Worm (Caenorhabditis elegans): Measurements from ENCODE around the gene nekl-4.

nekl-4 gene

DNA sequence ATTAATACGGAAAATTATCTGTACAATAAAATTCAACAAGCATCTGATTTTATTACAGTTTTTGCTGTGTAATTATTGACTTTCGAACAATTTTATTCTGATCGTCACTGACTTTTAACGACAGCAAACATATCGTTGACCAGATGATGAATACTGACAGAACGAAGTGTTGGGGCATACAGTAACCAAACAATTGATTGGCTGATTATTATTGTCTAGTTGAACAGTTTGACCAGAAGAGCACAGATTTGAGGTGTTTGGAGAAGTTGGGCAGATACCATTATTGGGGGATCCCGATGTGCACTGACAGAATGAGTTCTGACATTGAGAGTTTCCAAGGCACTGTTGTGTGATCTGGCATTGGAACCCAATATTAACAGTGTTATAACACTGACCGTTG, 10.4 kb downstream of the nekl-4 start:
- TF ChIP-seq efl-1 (optimal IDR thresholded peaks at IDR 0.05) (no peak), efl-1 (GFP tag; optimal IDR thresholded peaks at IDR 0.05 in 1 of 2) (peak in 1 of 2 experiments; percentile 92), hpl-2 (GFP tag; optimal IDR thresholded peaks at IDR 0.05) (no peak)

DNA sequence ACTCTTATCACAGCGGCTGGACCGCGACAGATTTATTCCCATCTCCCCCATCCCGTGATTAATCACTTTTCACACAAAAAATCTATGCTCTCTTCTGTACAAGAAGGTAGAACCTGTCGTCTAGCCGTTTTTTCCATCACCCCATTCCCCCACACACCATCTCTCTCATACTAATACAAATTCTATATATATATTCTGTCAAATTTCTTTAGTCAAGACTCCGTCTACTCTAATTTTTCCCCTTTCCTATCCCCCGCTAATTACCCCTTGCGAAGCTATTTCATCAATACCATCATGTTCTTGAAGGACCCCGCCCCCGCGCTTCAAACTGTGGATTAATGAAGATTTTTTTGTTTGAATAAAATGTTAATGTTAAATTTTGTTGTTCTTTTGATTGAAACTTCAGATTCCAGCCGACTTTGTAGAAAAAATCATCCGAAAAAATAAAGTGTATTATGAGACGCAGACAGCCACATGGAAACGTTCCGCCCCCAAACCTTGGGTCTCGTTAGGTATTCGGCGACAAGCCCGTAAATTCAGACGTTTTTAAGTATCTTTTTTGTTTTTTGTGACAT, 11.2 kb downstream of the nekl-4 start:
- TF ChIP-seq zip-4 (GFP tag; optimal IDR thresholded peaks at IDR 0.05) (no peak), hpl-2 (GFP tag; optimal IDR thresholded peaks at IDR 0.05) (no peak), nhr-71 (tag; optimal IDR thresholded peaks at IDR 0.05) (peak; percentile 51), alr-1 (tag; optimal IDR thresholded peaks at IDR 0.05; ENCODE audit: borderline replicate concordance) (no peak), ceh-63 (GFP tag; optimal IDR thresholded peaks at IDR 0.05) (no peak), vab-15 (tag; optimal IDR thresholded peaks at IDR 0.05) (no peak), lin-39 (tag; optimal IDR thresholded peaks at IDR 0.05) (no peak), fkh-8 (tag; optimal IDR thresholded peaks at IDR 0.05) (peak; percentile 40), mep-1 (tag; optimal IDR thresholded peaks at IDR 0.05) (no peak), nhr-47 (tag; optimal IDR thresholded peaks at IDR 0.05) (peak; percentile 55), pag-3 (tag; optimal IDR thresholded peaks at IDR 0.05; ENCODE audit: borderline replicate concordance, insufficient read depth) (no peak), hlh-17 (GFP tag; optimal IDR thresholded peaks at IDR 0.05; ENCODE audit: borderline replicate concordance) (no peak), rnt-1 (tag; optimal IDR thresholded peaks at IDR 0.05) (no peak), unc-62 (GFP tag; optimal IDR thresholded peaks at IDR 0.05) (no peak), swsn-7 (tag; optimal IDR thresholded peaks at IDR 0.05) (peak; percentile 14), nhr-85 (tag) (peak; percentile 82), lin-35 (GFP tag; optimal IDR thresholded peaks at IDR 0.05) (peak in 1 of 2 experiments; percentile 21), fos-1 (tag; optimal IDR thresholded peaks at IDR 0.05) (no peak), aha-1 (tag; optimal IDR thresholded peaks at IDR 0.05) (no peak), blmp-1 (tag; optimal IDR thresholded peaks at IDR 0.05) (no peak), xbp-1 (tag; optimal IDR thresholded peaks at IDR 0.05) (no peak), C34B4.2 (tag; optimal IDR thresholded peaks at IDR 0.05) (no peak), pqm-1 (tag; optimal IDR thresholded peaks at IDR 0.05) (no peak), sptf-1 (tag; optimal IDR thresholded peaks at IDR 0.05) (no peak), fkh-10 (GFP tag; optimal IDR thresholded peaks at IDR 0.05) (no peak), Y116A8C.19 (tag; optimal IDR thresholded peaks at IDR 0.05; ENCODE audit: borderline replicate concordance) (no peak), lsy-2 (tag; optimal IDR thresholded peaks at IDR 0.05) (no peak), lir-3 (tag; optimal IDR thresholded peaks at IDR 0.05; ENCODE audit: poor library complexity) (no peak), fkh-4 (tag; optimal IDR thresholded peaks at IDR 0.05; ENCODE audit: borderline replicate concordance) (no peak), mef-2 (tag; optimal IDR thresholded peaks at IDR 0.05) (no peak), pax-3 (tag; optimal IDR thresholded peaks at IDR 0.05) (no peak), egl-27 (tag; optimal IDR thresholded peaks at IDR 0.05) (no peak), unc-30 (tag; optimal IDR thresholded peaks at IDR 0.05) (no peak), dsc-1 (tag; optimal IDR thresholded peaks at IDR 0.05) (no peak), elt-2 (tag; optimal IDR thresholded peaks at IDR 0.05) (peak; percentile 61), nhr-90 (tag; optimal IDR thresholded peaks at IDR 0.05; ENCODE audit: poor library complexity) (peak; percentile 54), nhr-11 (tag; optimal IDR thresholded peaks at IDR 0.05) (no peak), dpl-1 (GFP tag; optimal IDR thresholded peaks at IDR 0.05) (no peak), nhr-76 (tag; optimal IDR thresholded peaks at IDR 0.05) (no peak), skn-1 (tag; optimal IDR thresholded peaks at IDR 0.05) (no peak), nhr-77 (tag; optimal IDR thresholded peaks at IDR 0.05) (no peak), C04F5.9 (tag; optimal IDR thresholded peaks at IDR 0.05) (no peak), efl-3 (GFP tag; optimal IDR thresholded peaks at IDR 0.05) (no peak), ceh-88 (GFP tag; IDR thresholded peaks at IDR 0.05) (no peak), egl-13 (tag; optimal IDR thresholded peaks at IDR 0.05) (no peak), ceh-90 (tag; optimal IDR thresholded peaks at IDR 0.05) (no peak), sup-37 (GFP tag; optimal IDR thresholded peaks at IDR 0.05) (no peak), elt-3 (tag; optimal IDR thresholded peaks at IDR 0.05) (no peak)

Data from whole organism, L1 larva.